Worm (Caenorhabditis elegans): ENCODE data around the gene T21C9.11.

The T21C9.11 gene

DNA sequence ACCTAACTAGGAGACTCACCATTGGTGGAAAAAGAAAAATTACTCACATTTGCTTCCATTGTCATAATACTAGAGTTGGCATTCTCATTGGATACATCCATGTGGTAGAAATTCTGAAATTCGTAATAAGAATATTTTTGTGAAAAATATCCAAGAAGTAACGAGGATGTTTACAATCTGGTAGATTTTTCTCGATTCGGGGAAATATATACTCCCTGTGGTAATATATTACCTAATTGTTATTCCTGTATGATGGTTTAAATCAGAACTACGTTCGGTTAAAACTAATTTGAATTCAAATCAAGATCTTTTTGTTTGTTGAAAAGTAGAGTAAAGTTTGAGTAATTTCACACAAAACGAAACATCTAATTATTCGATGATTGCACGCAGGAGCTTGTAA lies 45.7 kb downstream of the T21C9.11 start, which contains the start of gene srd-34:
Gene srd-34 (minus strand): TSS at position 101 of the 400 bp plus-strand sequence.
- TF ChIP-seq syd-9 (tag; optimal IDR thresholded peaks at IDR 0.05) (no peak), ttx-3 (tag; optimal IDR thresholded peaks at IDR 0.05) (no peak), ceh-2 (tag; optimal IDR thresholded peaks at IDR 0.05) (no peak), hlh-30 (tag; optimal IDR thresholded peaks at IDR 0.05; ENCODE audit: insufficient read depth) (no peak), ceh-19 (GFP tag; optimal IDR thresholded peaks at IDR 0.05) (no peak), pha-2 (tag; optimal IDR thresholded peaks at IDR 0.05) (no peak), ama-1 (optimal IDR thresholded peaks at IDR 0.05) (no peak), C38D4.7 (GFP tag; optimal IDR thresholded peaks at IDR 0.05) (no peak), rnt-1 (tag; optimal IDR thresholded peaks at IDR 0.05) (no peak), eyg-1 (tag; optimal IDR thresholded peaks at IDR 0.05) (no peak), dmd-4 (tag; optimal IDR thresholded peaks at IDR 0.05; ENCODE audit: borderline replicate concordance) (no peak), madf-2 (tag; optimal IDR thresholded peaks at IDR 0.05) (no peak), sox-4 (tag; optimal IDR thresholded peaks at IDR 0.05) (no peak), pros-1 (tag; optimal IDR thresholded peaks at IDR 0.05) (no peak), npax-4 (tag; optimal IDR thresholded peaks at IDR 0.05) (no peak), T23F11.4 (GFP tag; optimal IDR thresholded peaks at IDR 0.05) (no peak), ahr-1 (tag; optimal IDR thresholded peaks at IDR 0.05) (no peak), tbx-7 (tag; optimal IDR thresholded peaks at IDR 0.05) (no peak), sdc-2 (tag; optimal IDR thresholded peaks at IDR 0.05) (no peak), unc-55 (GFP tag; optimal IDR thresholded peaks at IDR 0.05) (no peak)

DNA sequence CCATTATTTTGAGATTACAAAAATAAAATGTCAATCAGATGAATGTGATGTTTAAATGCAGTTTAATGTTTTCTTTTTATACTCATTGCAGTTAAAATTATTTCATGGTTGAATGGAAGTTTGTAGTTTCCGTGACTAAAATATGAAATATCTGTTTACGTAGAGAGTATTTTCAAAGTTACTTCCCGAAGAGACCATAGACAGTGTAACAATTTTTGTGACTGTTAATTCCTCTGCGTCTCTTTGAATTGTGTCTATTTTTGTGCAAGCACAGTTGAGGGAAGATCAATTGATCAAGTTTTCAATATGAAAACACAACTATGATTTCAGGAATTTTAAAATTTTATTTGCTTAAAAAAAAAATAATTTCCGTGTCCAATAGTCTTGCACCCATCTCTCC lies 48.0 kb downstream of the T21C9.11 start, which contains the start of gene F25D1.5:
Gene F25D1.5 (minus strand): TSS at position 35 of the 400 bp plus-strand sequence.
- TF ChIP-seq T23F11.4 (GFP tag; optimal IDR thresholded peaks at IDR 0.05): no peak
- no peak for TF ChIP-seq fkh-10 (GFP tag; optimal IDR thresholded peaks at IDR 0.05)
- no peak for TF ChIP-seq ceh-6 (GFP tag; optimal IDR thresholded peaks at IDR 0.05)
- TF ChIP-seq nhr-232 (tag; optimal IDR thresholded peaks at IDR 0.05): no peak
- no peak for TF ChIP-seq nfya-1 (tag; optimal IDR thresholded peaks at IDR 0.05)
- no peak for TF ChIP-seq odd-2 (tag; optimal IDR thresholded peaks at IDR 0.05)
- TF ChIP-seq F13H6.1 (tag; optimal IDR thresholded peaks at IDR 0.05): no peak

Measured in whole organism, late embryonic.